Fruit fly (Drosophila melanogaster) Kc167 (cell line): ENCODE data around the gene CG3961.

Experiments
- Sin3A ChIP-seq: fragments of >200 bp; optimal IDR thresholded peaks from 2 replicates; lab custom pipeline; 2018; ENCODE audit warnings: missing external identifiers
- h ChIP-seq: fragments of >200 bp; optimal IDR thresholded peaks from 3 replicates; lab custom pipeline; 2018; ENCODE audit warnings: missing external identifiers
- psq ChIP-seq: fragments of >200 bp; optimal IDR thresholded peaks from 2 replicates; lab custom pipeline; 2017; ENCODE audit warnings: missing external identifiers
- ttk ChIP-seq: sonication (Bioruptor generic); optimal IDR thresholded peaks from 2 replicates; lab custom pipeline; 2017; ENCODE audit warnings: missing external identifiers

dm6 chr3L:18842236-18842635, 48.0 kb downstream of the CG3961 start:
- TF ChIP-seq ttk (lab: Kevin White, UChicago) (no peak), h (lab: Kevin White, UChicago) (no peak), psq (lab: Kevin White, UChicago) (no peak), Sin3A (lab: Kevin White, UChicago) (no peak)
